Fruit fly (Drosophila melanogaster): Measurements from ENCODE around the gene CG9109.

CG9109 gene

DNA sequence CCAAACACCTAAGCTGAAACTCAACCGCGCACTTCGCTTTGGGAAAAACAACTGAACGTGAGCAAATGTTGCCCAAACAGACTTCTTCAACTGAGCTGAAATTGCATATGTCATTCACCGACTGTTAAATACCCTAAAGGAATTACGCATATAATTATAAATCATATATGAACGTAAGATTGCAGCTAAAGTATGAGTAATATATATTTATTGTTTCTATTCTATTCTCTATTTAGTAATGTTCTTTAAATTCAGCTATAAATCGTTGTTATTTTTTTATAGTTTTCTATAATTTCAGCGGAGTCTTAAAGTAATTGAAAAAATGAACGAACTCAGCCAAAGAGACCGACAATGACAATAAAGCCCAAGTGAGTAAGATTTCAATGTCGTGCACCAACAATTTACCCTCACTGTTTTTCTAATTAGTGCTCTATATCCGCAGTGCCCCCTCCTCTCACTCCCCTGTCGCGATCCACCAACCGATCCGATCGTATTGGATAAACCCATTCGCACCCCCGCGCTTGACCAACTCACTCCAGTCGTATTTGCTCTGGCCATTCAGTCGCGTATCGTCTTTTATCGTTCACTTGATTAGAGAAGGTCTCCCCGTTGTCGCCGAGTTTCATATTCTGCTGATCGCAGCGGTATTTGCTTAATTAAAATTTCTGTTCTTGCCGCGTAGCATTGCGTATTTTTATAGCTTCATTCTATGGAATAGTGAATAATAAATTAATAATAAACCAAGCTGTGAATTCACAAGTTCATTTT, 21.7 kb downstream of the CG9109 start, which contains the start of gene CG9098:
Gene CG9098 (minus strand): TSS at position 36 of the 768 bp plus-strand sequence.
- TF ChIP-seq cic (GFP tag; optimal IDR thresholded peaks at IDR 0.05) (no peak), CG14711 (tag; optimal IDR thresholded peaks at IDR 0.05) (no peak), CG7101 (tag; optimal IDR thresholded peaks at IDR 0.05) (no peak), pad (GFP tag; optimal IDR thresholded peaks at IDR 0.05) (no peak), kay (GFP tag; ENCODE audit: borderline replicate concordance) (no peak), Clk (GFP tag; optimal IDR thresholded peaks at IDR 0.05) (no peak), toe (GFP tag; optimal IDR thresholded peaks at IDR 0.05) (no peak), bab1 (GFP tag; optimal IDR thresholded peaks at IDR 0.05) (peak; percentile 57), CG7045 (GFP tag; optimal IDR thresholded peaks at IDR 0.05) (no peak), CG11617 (GFP tag; optimal IDR thresholded peaks at IDR 0.05) (no peak), CG12768 (GFP tag; optimal IDR thresholded peaks at IDR 0.05) (no peak), cnc (optimal IDR thresholded peaks at IDR 0.05) (no peak), Hr96 (GFP tag; optimal IDR thresholded peaks at IDR 0.05) (no peak), tj (GFP tag; optimal IDR thresholded peaks at IDR 0.05) (peak; percentile 91)

DNA sequence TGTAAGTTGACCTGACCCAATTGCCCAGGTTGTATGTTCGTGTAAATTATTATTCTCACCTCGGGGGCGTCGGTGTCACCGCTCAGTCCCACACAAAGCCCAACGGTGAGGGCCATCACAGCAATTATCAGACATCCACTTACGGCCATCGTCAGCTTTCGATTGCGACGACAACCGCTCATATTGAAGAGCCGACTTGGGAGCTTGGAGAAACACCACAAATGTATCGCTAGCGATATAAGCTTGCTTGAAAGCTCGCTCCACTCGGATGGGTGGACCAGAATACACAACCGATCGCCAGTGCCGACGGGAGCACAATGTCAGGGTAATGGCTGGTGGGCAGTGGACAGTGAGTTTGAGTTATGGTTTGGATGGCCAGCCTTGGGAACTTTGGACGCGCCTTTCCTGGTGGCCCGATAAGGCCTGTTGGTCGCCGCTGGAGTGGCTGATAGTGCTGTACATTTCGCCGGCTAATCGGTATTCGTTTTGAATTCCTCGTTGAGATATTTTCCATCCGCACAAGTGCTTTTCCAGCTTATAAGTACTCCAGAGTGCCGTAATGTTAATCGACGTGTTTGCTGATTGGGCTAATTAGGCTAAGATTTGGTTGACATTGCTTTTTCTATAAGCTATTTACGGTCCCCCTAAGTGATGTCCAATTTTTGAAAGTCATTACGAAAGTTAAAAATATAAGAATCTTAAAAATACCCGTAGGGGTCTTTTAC, 27.6 kb downstream of the CG9109 start, which contains the start of gene Gal:
Gene Gal (minus strand): TSS at position 320 of the 725 bp plus-strand sequence.
- TF ChIP-seq Mnt (GFP tag; optimal IDR thresholded peaks at IDR 0.05): no peak
- TF ChIP-seq CG7101 (tag; optimal IDR thresholded peaks at IDR 0.05): no peak
- no peak for TF ChIP-seq pad (GFP tag; optimal IDR thresholded peaks at IDR 0.05)
- TF ChIP-seq CG12768 (GFP tag; optimal IDR thresholded peaks at IDR 0.05): peak; percentile 27

DNA sequence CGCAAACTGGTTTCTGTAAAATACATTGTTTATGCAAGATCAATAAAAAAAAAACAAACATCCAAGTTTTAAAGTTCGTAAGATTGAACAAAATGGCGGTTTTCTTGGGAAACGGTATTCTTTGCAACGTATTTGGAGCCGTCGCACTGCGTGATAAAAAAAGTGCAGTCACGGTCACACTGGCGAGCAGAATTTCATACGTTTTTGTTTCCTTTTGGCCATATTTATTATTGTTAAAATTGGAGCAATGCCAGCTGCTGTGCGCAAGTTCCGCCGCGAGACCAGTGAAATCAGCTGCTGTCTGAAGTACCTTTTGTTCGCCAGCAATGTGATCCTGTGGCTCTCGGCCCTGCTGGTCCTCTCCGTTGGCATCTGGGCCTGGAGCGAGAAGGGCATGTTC, 34.2 kb downstream of the CG9109 start, which contains the start of gene Tsp26A:
Gene Tsp26A (plus strand): TSS at position 164 of the 400 bp plus-strand sequence.
- TF ChIP-seq Crg-1 (GFP tag; optimal IDR thresholded peaks at IDR 0.05): no peak
- no peak for TF ChIP-seq CG12768 (GFP tag; optimal IDR thresholded peaks at IDR 0.05)
- TF ChIP-seq CG33017 (tag; optimal IDR thresholded peaks at IDR 0.05): no peak
- no peak for TF ChIP-seq pad (GFP tag; optimal IDR thresholded peaks at IDR 0.05)
- TF ChIP-seq Hr96 (GFP tag; optimal IDR thresholded peaks at IDR 0.05): no peak
- TF ChIP-seq tj (GFP tag; optimal IDR thresholded peaks at IDR 0.05): no peak
- TF ChIP-seq CG5204 (GFP tag; optimal IDR thresholded peaks at IDR 0.05): no peak
- no peak for TF ChIP-seq cic (GFP tag; optimal IDR thresholded peaks at IDR 0.05)
- TF ChIP-seq Mnt (GFP tag; optimal IDR thresholded peaks at IDR 0.05): no peak
- TF ChIP-seq CG7101 (tag; optimal IDR thresholded peaks at IDR 0.05): no peak
- TF ChIP-seq Clk (GFP tag; optimal IDR thresholded peaks at IDR 0.05): no peak
- no peak for TF ChIP-seq CG7045 (GFP tag; optimal IDR thresholded peaks at IDR 0.05)
- TF ChIP-seq ovo (GFP tag; optimal IDR thresholded peaks at IDR 0.05): no peak
- no peak for TF ChIP-seq cnc (optimal IDR thresholded peaks at IDR 0.05)
- no peak for TF ChIP-seq CG14711 (tag; optimal IDR thresholded peaks at IDR 0.05)
- no peak for TF ChIP-seq bab1 (GFP tag; optimal IDR thresholded peaks at IDR 0.05)
- TF ChIP-seq kay (GFP tag; ENCODE audit: borderline replicate concordance): no peak
- TF ChIP-seq toe (GFP tag; optimal IDR thresholded peaks at IDR 0.05): no peak
- no peak for TF ChIP-seq CG11617 (GFP tag; optimal IDR thresholded peaks at IDR 0.05)
- TF ChIP-seq CG1620 (GFP tag; optimal IDR thresholded peaks at IDR 0.05): no peak

DNA sequence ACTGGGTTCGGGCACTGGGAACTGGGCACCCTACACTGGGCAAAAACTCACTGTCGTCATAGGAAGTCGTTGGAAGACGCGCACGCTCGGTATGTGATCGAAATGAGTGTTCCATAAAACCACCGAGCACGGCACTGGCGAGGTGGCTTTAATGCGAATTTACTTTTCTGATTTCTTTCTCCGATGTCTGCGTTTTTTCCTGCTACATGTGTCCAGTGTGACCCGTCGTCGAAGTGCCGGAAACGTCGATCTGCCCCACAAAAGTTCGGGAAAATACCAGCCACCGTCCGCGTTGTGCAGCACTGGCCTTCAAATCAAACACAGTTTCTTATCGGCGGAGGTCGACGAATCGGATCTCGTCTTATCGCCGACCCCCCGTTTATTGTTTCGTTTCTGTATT, 35.0 kb downstream of the CG9109 start, which contains the start of gene Kdm5:
Gene Kdm5 (minus strand): TSS at position 255 of the 400 bp plus-strand sequence.
- TF ChIP-seq Crg-1 (GFP tag; optimal IDR thresholded peaks at IDR 0.05) (peak; percentile 72), CG7101 (tag; optimal IDR thresholded peaks at IDR 0.05) (peak; percentile 66), ovo (GFP tag; optimal IDR thresholded peaks at IDR 0.05) (no peak), Hr96 (GFP tag; optimal IDR thresholded peaks at IDR 0.05) (no peak), kay (GFP tag; ENCODE audit: borderline replicate concordance) (no peak), CG14711 (tag; optimal IDR thresholded peaks at IDR 0.05) (peak; percentile 32), Clk (GFP tag; optimal IDR thresholded peaks at IDR 0.05) (peak; percentile 8), pad (GFP tag; optimal IDR thresholded peaks at IDR 0.05) (peak; percentile 40), CG5204 (GFP tag; optimal IDR thresholded peaks at IDR 0.05) (no peak), CG33017 (tag; optimal IDR thresholded peaks at IDR 0.05) (peak; percentile 39), cic (GFP tag; optimal IDR thresholded peaks at IDR 0.05) (peak; percentile 32), Mnt (GFP tag; optimal IDR thresholded peaks at IDR 0.05) (peak; percentile 76), CG1620 (GFP tag; optimal IDR thresholded peaks at IDR 0.05) (peak; percentile 28), tj (GFP tag; optimal IDR thresholded peaks at IDR 0.05) (peak; percentile 10), cnc (optimal IDR thresholded peaks at IDR 0.05) (no peak), CG7045 (GFP tag; optimal IDR thresholded peaks at IDR 0.05) (no peak), bab1 (GFP tag; optimal IDR thresholded peaks at IDR 0.05) (peak; percentile 38), CG11617 (GFP tag; optimal IDR thresholded peaks at IDR 0.05) (no peak), CG12768 (GFP tag; optimal IDR thresholded peaks at IDR 0.05) (peak; percentile 24), toe (GFP tag; optimal IDR thresholded peaks at IDR 0.05) (no peak)

DNA sequence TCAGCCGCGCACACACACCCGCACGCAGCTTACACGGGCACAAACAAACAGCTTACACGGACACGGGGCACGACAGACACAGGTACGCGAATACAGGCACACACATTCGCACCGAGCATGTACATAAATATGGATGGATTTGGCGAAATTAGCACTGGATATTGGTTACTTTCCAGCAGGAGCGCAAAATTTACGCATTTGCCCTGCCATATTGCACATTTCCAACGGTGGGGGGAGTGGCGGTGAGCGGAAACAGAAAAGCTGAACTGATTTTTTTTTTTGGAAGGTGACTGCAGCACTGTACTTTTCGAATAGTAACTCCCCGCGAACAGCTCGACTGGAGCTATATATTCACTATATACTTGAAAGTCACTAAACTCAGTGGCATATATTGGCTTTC, 35.8 kb downstream of the CG9109 start:
- TF ChIP-seq Crg-1 (GFP tag; optimal IDR thresholded peaks at IDR 0.05) (no peak), Clk (GFP tag; optimal IDR thresholded peaks at IDR 0.05) (no peak), Hr96 (GFP tag; optimal IDR thresholded peaks at IDR 0.05) (no peak)

All from whole organism, adult.